Worm (Caenorhabditis elegans): ENCODE results near the gene R12B2.13.

Gene R12B2.13

ce11 chrIII:5823617-5824016 is 9.7 kb downstream of the R12B2.13 start, which contains the start of gene R12B2.8:
Gene R12B2.8 (plus strand): TSS chrIII:5823917.
- TF ChIP-seq odd-2 (tag; optimal IDR thresholded peaks at IDR 0.05): no peak
- TF ChIP-seq mec-3 (tag; optimal IDR thresholded peaks at IDR 0.05; ENCODE audit: borderline replicate concordance): no peak
- no peak for TF ChIP-seq lim-6 (tag; optimal IDR thresholded peaks at IDR 0.05)
- no peak for TF ChIP-seq lin-11 (tag; optimal IDR thresholded peaks at IDR 0.05)
- TF ChIP-seq syd-9 (tag; optimal IDR thresholded peaks at IDR 0.05): no peak
- TF ChIP-seq tbx-2 (tag; optimal IDR thresholded peaks at IDR 0.05): no peak
- TF ChIP-seq eyg-1 (tag; optimal IDR thresholded peaks at IDR 0.05): no peak

- TF ChIP-seq unc-42 (tag; optimal IDR thresholded peaks at IDR 0.05): peak; percentile 63
- TF ChIP-seq K02D7.2 (tag; optimal IDR thresholded peaks at IDR 0.05): no peak
These were observed 10.5 kb downstream of the R12B2.13 start for ce11 chrIII:5822816-5823215.

DNA sequence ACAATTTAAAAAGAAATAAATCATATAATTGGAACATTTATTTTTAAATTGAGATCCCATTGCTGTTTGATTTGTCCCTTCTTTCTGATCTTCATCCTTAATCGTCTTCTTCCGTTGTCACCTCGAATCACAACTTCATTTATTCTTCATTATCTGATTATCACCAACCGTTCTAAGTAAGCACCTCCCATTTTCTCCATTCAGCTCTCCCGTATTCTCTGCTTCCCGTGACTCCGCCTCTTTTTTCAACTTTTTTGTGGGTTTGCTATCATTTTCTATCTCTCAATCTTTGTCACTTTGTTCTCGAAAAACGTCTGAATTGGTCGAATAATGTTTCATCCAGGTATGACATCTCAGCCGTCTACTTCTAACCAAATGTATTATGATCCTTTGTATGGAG is 17.3 kb downstream of the R12B2.13 start, which contains the start of gene sma-4:
TSS of gene sma-4 (plus strand) at position 301 of the 400 bp plus-strand sequence.
- no peak for TF ChIP-seq ceh-24 (tag; optimal IDR thresholded peaks at IDR 0.05)
- no peak for TF ChIP-seq K02D7.2 (tag; optimal IDR thresholded peaks at IDR 0.05)
- TF ChIP-seq ceh-2 (tag; optimal IDR thresholded peaks at IDR 0.05): no peak
- no peak for TF ChIP-seq ceh-30 (tag; optimal IDR thresholded peaks at IDR 0.05)
- TF ChIP-seq ceh-6 (GFP tag; optimal IDR thresholded peaks at IDR 0.05): no peak
- no peak for TF ChIP-seq ceh-19 (GFP tag; optimal IDR thresholded peaks at IDR 0.05)
- no peak for TF ChIP-seq nfya-1 (tag; optimal IDR thresholded peaks at IDR 0.05)

- TF ChIP-seq ceh-9 (tag; optimal IDR thresholded peaks at IDR 0.05) (no peak), ceh-18 (tag; optimal IDR thresholded peaks at IDR 0.05) (no peak), eyg-1 (tag; optimal IDR thresholded peaks at IDR 0.05) (no peak), tbx-2 (tag; optimal IDR thresholded peaks at IDR 0.05) (peak; percentile 13), elt-4 (tag; optimal IDR thresholded peaks at IDR 0.05) (no peak), K02D7.2 (tag; optimal IDR thresholded peaks at IDR 0.05) (no peak), F13H6.1 (tag; optimal IDR thresholded peaks at IDR 0.05) (no peak), K09A11.1 (tag; optimal IDR thresholded peaks at IDR 0.05; ENCODE audit: insufficient read depth) (no peak), mec-3 (tag; optimal IDR thresholded peaks at IDR 0.05; ENCODE audit: borderline replicate concordance) (no peak), fkh-6 (tag; optimal IDR thresholded peaks at IDR 0.05) (no peak), ama-1 (optimal IDR thresholded peaks at IDR 0.05) (no peak), unc-55 (GFP tag; optimal IDR thresholded peaks at IDR 0.05) (peak; percentile 34), odd-2 (tag; optimal IDR thresholded peaks at IDR 0.05) (no peak)
These were observed 18.5 kb downstream of the R12B2.13 start, which contains the start of gene R12B2.7 for ce11 chrIII:5814799-5815198. Gene R12B2.7 (plus strand): TSS chrIII:5815045.

ce11 chrIII:5814098-5814497 is 19.2 kb downstream of the R12B2.13 start:
- TF ChIP-seq elt-2 (tag; optimal IDR thresholded peaks at IDR 0.05): peak; percentile 20
- TF ChIP-seq npax-4 (tag; optimal IDR thresholded peaks at IDR 0.05): no peak
- TF ChIP-seq che-1 (tag; optimal IDR thresholded peaks at IDR 0.05): no peak
- no peak for TF ChIP-seq C38D4.7 (GFP tag; optimal IDR thresholded peaks at IDR 0.05)

ce11 chrIII:5813501-5813900 is 19.8 kb downstream of the R12B2.13 start:
- TF ChIP-seq pax-1 (tag; optimal IDR thresholded peaks at IDR 0.05) (no peak), pha-2 (tag; optimal IDR thresholded peaks at IDR 0.05) (no peak), ref-2 (tag; optimal IDR thresholded peaks at IDR 0.05) (no peak), mec-3 (tag; optimal IDR thresholded peaks at IDR 0.05; ENCODE audit: borderline replicate concordance) (no peak), T23F11.4 (GFP tag; optimal IDR thresholded peaks at IDR 0.05) (no peak), ztf-16 (tag; optimal IDR thresholded peaks at IDR 0.05) (no peak), fax-1 (tag; optimal IDR thresholded peaks at IDR 0.05) (no peak), ceh-18 (tag; optimal IDR thresholded peaks at IDR 0.05) (no peak)

Measured in whole organism, late embryonic.